Worm (Caenorhabditis elegans): Measurements from ENCODE around the gene C23G10.7.

The C23G10.7 gene

DNA sequence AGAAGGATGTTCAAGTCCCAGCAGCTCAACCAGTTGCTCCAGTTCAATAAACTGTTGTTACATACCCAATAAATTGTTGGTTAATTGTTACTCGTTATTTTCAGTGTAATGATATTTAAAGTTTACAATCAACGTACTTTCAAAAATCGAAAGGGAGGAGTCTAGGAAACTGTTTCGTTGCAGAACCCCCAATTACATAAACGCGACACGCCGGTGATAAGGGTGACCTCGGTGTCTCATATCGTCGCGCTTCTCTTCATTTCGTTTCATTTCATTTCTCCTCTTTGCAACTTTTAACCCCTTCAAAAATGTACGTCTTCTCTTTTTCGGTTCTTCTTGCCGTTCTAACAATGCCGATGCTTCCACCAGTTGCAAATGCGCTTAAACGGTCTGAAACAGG is 9.7 kb upstream of the C23G10.7 start, which contains the start of gene C23G10.2 (continued):
- TF ChIP-seq efl-1 (GFP tag; optimal IDR thresholded peaks at IDR 0.05) (peak; percentile 3), lin-54 (GFP tag; optimal IDR thresholded peaks at IDR 0.05) (peak; percentile 16), Y95B8A.8 (GFP tag; IDR thresholded peaks at IDR 0.05) (0 out of 2 replicates have a peak, but pooled peaks have one; percentile 31), rpc-1 (optimal IDR thresholded peaks at IDR 0.05) (no peak), rpc-1 (tag; optimal IDR thresholded peaks at IDR 0.05) (no peak), unc-130 (GFP tag; optimal IDR thresholded peaks at IDR 0.05) (no peak), zim-3 (tag; optimal IDR thresholded peaks at IDR 0.05) (no peak), B0035.1 (tag; optimal IDR thresholded peaks at IDR 0.05) (no peak), let-607 (tag; optimal IDR thresholded peaks at IDR 0.05) (no peak), dpl-1 (GFP tag; optimal IDR thresholded peaks at IDR 0.05) (no peak), hrde-1 (tag; optimal IDR thresholded peaks at IDR 0.05; ENCODE audit: borderline replicate concordance) (peak; percentile 23), lsy-27 (tag; optimal IDR thresholded peaks at IDR 0.05; ENCODE audit: borderline replicate concordance, insufficient read depth) (no peak), zfh-2 (GFP tag; conservative IDR thresholded peaks at IDR 0.05) (0 out of 2 replicates have a peak, but pooled peaks have one; percentile 7), dox-1 (GFP tag; IDR thresholded peaks at IDR 0.05) (peak; percentile 31; the same call in 1 of the 2 replicates), madf-6 (GFP tag; IDR thresholded peaks at IDR 0.05) (peak; percentile 74), egrh-3 (GFP tag; IDR thresholded peaks at IDR 0.05) (no peak), hmg-1.2 (GFP tag; IDR thresholded peaks at IDR 0.05) (peak; percentile 30; the same call in 1 of the 2 replicates), ZK185.1 (tag; optimal IDR thresholded peaks at IDR 0.05; ENCODE audit: poor library complexity, severe bottlenecking) (peak; percentile 25), ceh-100 (GFP tag; IDR thresholded peaks at IDR 0.05) (peak; percentile 27; the same call in 1 of the 2 replicates), aptf-2 (GFP tag; conservative IDR thresholded peaks at IDR 0.05) (no peak), attf-6 (GFP tag; IDR thresholded peaks at IDR 0.05) (no peak), lin-26 (GFP tag; IDR thresholded peaks at IDR 0.05) (peak; percentile 69), madf-3 (GFP tag; IDR thresholded peaks at IDR 0.05) (peak; percentile 58; the same call in 1 of the 2 replicates), hsf-1 (GFP tag; IDR thresholded peaks at IDR 0.05) (peak; percentile 61), nfyb-1 (GFP tag; IDR thresholded peaks at IDR 0.05) (0 out of 2 replicates have a peak, but pooled peaks have one; percentile 27), Y56A3A.18 (GFP tag; IDR thresholded peaks at IDR 0.05) (peak; percentile 68; the same call in 1 of the 2 replicates), sdz-38 (tag; optimal IDR thresholded peaks at IDR 0.05) (no peak), rcor-1 (GFP tag; IDR thresholded peaks at IDR 0.05) (peak; percentile 62), Y67H2A.10 (GFP tag; conservative IDR thresholded peaks at IDR 0.05) (no peak), sptf-2 (GFP tag; optimal IDR thresholded peaks at IDR 0.05) (no peak), ztf-25 (GFP tag; IDR thresholded peaks at IDR 0.05) (no peak), F33H1.4 (GFP tag; IDR thresholded peaks at IDR 0.05) (peak; percentile 32), dpff-1 (tag; optimal IDR thresholded peaks at IDR 0.05) (no peak)

DNA sequence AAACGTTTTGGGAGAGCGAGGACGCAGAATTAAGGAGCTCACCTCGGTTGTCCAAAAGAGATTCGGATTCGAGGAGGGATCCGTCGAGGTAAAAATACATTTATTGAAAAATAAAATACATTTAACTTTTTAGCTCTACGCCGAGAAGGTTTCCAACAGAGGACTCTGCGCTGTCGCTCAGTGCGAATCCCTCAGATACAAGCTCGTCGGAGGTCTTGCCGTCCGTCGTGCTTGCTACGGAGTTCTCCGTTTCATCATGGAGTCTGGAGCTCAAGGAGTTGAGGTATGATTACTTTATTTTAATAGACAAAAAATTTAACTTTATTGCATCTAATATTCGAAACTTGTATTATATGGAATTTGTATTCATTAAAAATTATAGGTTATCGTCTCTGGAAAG is 8.8 kb upstream of the C23G10.7 start:
- TF ChIP-seq fkh-3 (tag; optimal IDR thresholded peaks at IDR 0.05): no peak
- peak; percentile 49 for TF ChIP-seq zfh-2 (GFP tag; conservative IDR thresholded peaks at IDR 0.05)
- peak; percentile 56; the same call in 1 of the 2 replicates for TF ChIP-seq dox-1 (GFP tag; IDR thresholded peaks at IDR 0.05)
- TF ChIP-seq D2030.7 (GFP tag; IDR thresholded peaks at IDR 0.05): peak; percentile 18; the same call in 1 of the 2 replicates
- TF ChIP-seq C06A6.2 (GFP tag; conservative IDR thresholded peaks at IDR 0.05): no peak
- TF ChIP-seq ceh-58 (GFP tag; IDR thresholded peaks at IDR 0.05): 0 out of 2 replicates have a peak, but pooled peaks have one; percentile 57
- peak; percentile 26; the same call in 1 of the 2 replicates for TF ChIP-seq F33H1.4 (GFP tag; IDR thresholded peaks at IDR 0.05)

Data from whole organism, young adult.